Fruit fly (Drosophila melanogaster) whole organism, embryonic: ENCODE measurements around the gene CG9928.

ENCODE experiments used
- Asciz ChIP-seq: fragments of 200-800 bp; sonication (Bioruptor generic); optimal IDR thresholded peaks from 2 replicates; lab custom pipeline; 2017; ENCODE audit warnings: missing biosample characterization, mild to moderate bottlenecking, missing genetic modification characterization, missing genetic modification reagents
- CG11695 ChIP-seq: fragments of 200-800 bp; sonication (Bioruptor generic); IDR thresholded peaks from 3 replicates; pipeline ENCODE4 v1.3.6; 2022; ENCODE audit warnings: missing biosample characterization, missing genetic modification characterization
- CG12299 ChIP-seq: fragments of 200-800 bp; sonication (Bioruptor generic); optimal IDR thresholded peaks from 2 replicates; lab custom pipeline; 2018; ENCODE audit warnings: missing biosample characterization, mild to moderate bottlenecking, missing genetic modification characterization
- CG12769 ChIP-seq: fragments of 200-800 bp; sonication (Bioruptor generic); optimal IDR thresholded peaks from 2 replicates; lab custom pipeline; 2019; ENCODE audit warnings: missing biosample characterization, mild to moderate bottlenecking, missing genetic modification characterization, moderate library complexity
- CG15269 ChIP-seq: fragments of 200-800 bp; sonication (Bioruptor generic); optimal IDR thresholded peaks from 2 replicates; lab custom pipeline; 2018; ENCODE audit warnings: missing biosample characterization, mild to moderate bottlenecking, missing genetic modification characterization, moderate library complexity
- CG1647 ChIP-seq: fragments of 200-800 bp; sonication (Bioruptor generic); optimal IDR thresholded peaks from 3 replicates; lab custom pipeline; 2016; ENCODE audit warnings: missing biosample characterization, missing genetic modification characterization
- CG16813 ChIP-seq: fragments of 200-800 bp; sonication (Bioruptor generic); IDR thresholded peaks from 3 replicates; pipeline ENCODE4 v1.3.6; 2022; ENCODE audit warnings: missing biosample characterization, missing genetic modification characterization; ENCODE audit not compliant: partially characterized antibody
- CG2875 ChIP-seq: fragments of 200-800 bp; sonication (Bioruptor generic); optimal IDR thresholded peaks from 2 replicates; lab custom pipeline; 2017; ENCODE audit warnings: missing biosample characterization, mild to moderate bottlenecking, missing genetic modification characterization, missing genetic modification reagents
- CG31388 ChIP-seq: fragments of 200-800 bp; sonication (Bioruptor generic); optimal IDR thresholded peaks from 2 replicates; lab custom pipeline; 2016; ENCODE audit warnings: missing biosample characterization, missing genetic modification characterization
- CG34376 ChIP-seq: fragments of 200-800 bp; sonication (Bioruptor generic); optimal IDR thresholded peaks from 2 replicates; lab custom pipeline; 2018; ENCODE audit warnings: missing biosample characterization, mild to moderate bottlenecking, missing genetic modification characterization
- CG4282 ChIP-seq: fragments of 200-800 bp; sonication (Bioruptor generic); optimal IDR thresholded peaks from 2 replicates; lab custom pipeline; 2016; ENCODE audit warnings: missing biosample characterization, missing genetic modification characterization
- CG6175 ChIP-seq: fragments of 200-800 bp; sonication (Bioruptor generic); IDR thresholded peaks from 3 replicates; pipeline ENCODE4 v1.3.6; 2022; ENCODE audit warnings: missing biosample characterization, missing genetic modification characterization
- CG6683 ChIP-seq: fragments of 200-800 bp; sonication (Bioruptor generic); optimal IDR thresholded peaks from 2 replicates; lab custom pipeline; 2017; ENCODE audit warnings: missing biosample characterization, mild to moderate bottlenecking, missing genetic modification characterization, missing genetic modification reagents
- CG7786 ChIP-seq: fragments of 200-800 bp; sonication (Bioruptor generic); optimal IDR thresholded peaks from 2 replicates; lab custom pipeline; 2016; ENCODE audit warnings: missing biosample characterization, missing genetic modification characterization
- CG9437 ChIP-seq: fragments of 200-800 bp; sonication (Bioruptor generic); optimal IDR thresholded peaks from 2 replicates; lab custom pipeline; 2018; ENCODE audit warnings: missing biosample characterization, mild to moderate bottlenecking, missing genetic modification characterization
- CG9817 ChIP-seq: fragments of 200-800 bp; sonication (Bioruptor generic); optimal IDR thresholded peaks from 2 replicates; lab custom pipeline; 2018; ENCODE audit warnings: missing biosample characterization, mild to moderate bottlenecking, missing genetic modification characterization, moderate library complexity
- Dll ChIP-seq: fragments of 200-800 bp; sonication (Bioruptor generic); IDR thresholded peaks from 4 replicates; pipeline ENCODE4 v1.3.6; 2022; ENCODE audit warnings: missing biosample characterization, missing genetic modification characterization; ENCODE audit not compliant: partially characterized antibody
- E2f1 ChIP-seq: fragments of 200-800 bp; sonication (Bioruptor generic); IDR thresholded peaks from 2 replicates; pipeline ENCODE4 v1.3.6; 2022; ENCODE audit warnings: missing biosample characterization, missing genetic modification characterization
- ERR ChIP-seq: fragments of 200-800 bp; sonication (Bioruptor generic); optimal IDR thresholded peaks from 2 replicates; lab custom pipeline; 2016; ENCODE audit warnings: missing biosample characterization, missing genetic modification characterization
- Ets97D ChIP-seq: fragments of 200-800 bp; sonication (Bioruptor generic); optimal IDR thresholded peaks from 3 replicates; lab custom pipeline; 2016; ENCODE audit warnings: missing biosample characterization, missing genetic modification characterization
- HLH3B ChIP-seq: fragments of 200-800 bp; sonication (Bioruptor generic); IDR thresholded peaks from 2 replicates; pipeline ENCODE4 v1.3.6; 2022; ENCODE audit warnings: missing biosample characterization, missing genetic modification characterization
- Hr78 ChIP-seq, 2 experiments: fragments of 200-800 bp in 1 of 2; fragments of >200 bp in 1 of 2; sonication (Bioruptor generic) in 1 of 2; optimal IDR thresholded peaks; 2 replicates each; lab custom pipeline; 2017 to 2019; ENCODE audit warnings: missing biosample characterization in 2 of 2, missing genetic modification characterization in 2 of 2, mild to moderate bottlenecking in 1 of 2, moderate library complexity in 1 of 2
- Max ChIP-seq: fragments of 200-800 bp; sonication (Bioruptor generic); optimal IDR thresholded peaks from 2 replicates; lab custom pipeline; 2016; ENCODE audit warnings: missing biosample characterization, mild to moderate bottlenecking, missing genetic modification characterization
- Med ChIP-seq: fragments of 200-800 bp; sonication (Bioruptor generic); peaks from one replicate; lab custom pipeline; 2016; ENCODE audit warnings: missing biosample characterization, missing genetic modification characterization, mild to moderate bottlenecking, inconsistent platforms, moderate library complexity
- Myb ChIP-seq: fragments of 200-800 bp; sonication (Bioruptor generic); optimal IDR thresholded peaks from 2 replicates; lab custom pipeline; 2016; ENCODE audit warnings: missing biosample characterization, missing genetic modification characterization
- NC2β ChIP-seq: fragments of 200-800 bp; sonication (Bioruptor generic); optimal IDR thresholded peaks from 2 replicates; lab custom pipeline; 2016; ENCODE audit warnings: missing biosample characterization, missing genetic modification characterization
- Pdp1 ChIP-seq, 2 experiments: fragments of 200-800 bp; sonication (Bioruptor generic); optimal IDR thresholded peaks; 3 replicates each; lab custom pipeline; 2016; ENCODE audit warnings: missing biosample characterization in 2 of 2, missing genetic modification characterization in 2 of 2, mild to moderate bottlenecking in 1 of 2, moderate library complexity in 1 of 2
- Tbp ChIP-seq: fragments of >200 bp; optimal IDR thresholded peaks from 2 replicates; lab custom pipeline; 2018; ENCODE audit warnings: missing biosample characterization, missing genetic modification characterization
- al ChIP-seq: fragments of 200-800 bp; sonication (Bioruptor generic); IDR thresholded peaks from 2 replicates; pipeline ENCODE4 v1.3.6; 2022; ENCODE audit warnings: missing biosample characterization, missing genetic modification characterization
- btn ChIP-seq: fragments of 200-800 bp; sonication (Bioruptor generic); optimal IDR thresholded peaks from 2 replicates; lab custom pipeline; 2016; ENCODE audit warnings: missing biosample characterization, missing genetic modification characterization
- cwo ChIP-seq: fragments of 200-800 bp; sonication (Bioruptor generic); optimal IDR thresholded peaks from 3 replicates; lab custom pipeline; 2017; ENCODE audit warnings: missing biosample characterization, missing genetic modification characterization, mild to moderate bottlenecking, moderate library complexity, missing genetic modification reagents
- disco-r ChIP-seq: fragments of 200-800 bp; sonication (Bioruptor generic); optimal IDR thresholded peaks from 2 replicates; lab custom pipeline; 2016; ENCODE audit warnings: missing biosample characterization, missing genetic modification characterization
- dysf ChIP-seq: fragments of 200-800 bp; sonication (Bioruptor generic); IDR thresholded peaks from 3 replicates; pipeline ENCODE4 v1.3.6; 2022; ENCODE audit warnings: missing biosample characterization, missing genetic modification characterization
- esg ChIP-seq: fragments of 200-800 bp; sonication (Bioruptor generic); conservative IDR thresholded peaks from 2 replicates; pipeline ENCODE4 v1.3.6; 2022; ENCODE audit warnings: missing biosample characterization, missing genetic modification characterization
- fd102C ChIP-seq: fragments of 200-800 bp; sonication (Bioruptor generic); optimal IDR thresholded peaks from 2 replicates; lab custom pipeline; 2018; ENCODE audit warnings: missing biosample characterization, mild to moderate bottlenecking, missing genetic modification characterization, moderate library complexity
- her ChIP-seq: fragments of 200-800 bp; sonication (Bioruptor generic); optimal IDR thresholded peaks from 2 replicates; lab custom pipeline; 2016; ENCODE audit warnings: missing biosample characterization, missing genetic modification characterization
- lab ChIP-seq: fragments of 200-800 bp; sonication (Bioruptor generic); optimal IDR thresholded peaks from 3 replicates; lab custom pipeline; 2017; ENCODE audit warnings: missing biosample characterization, missing genetic modification characterization, mild to moderate bottlenecking, moderate library complexity, missing genetic modification reagents
- lmd ChIP-seq: fragments of 200-800 bp; sonication (Bioruptor generic); IDR thresholded peaks from 2 replicates; pipeline ENCODE4 v1.3.6; 2022; ENCODE audit warnings: missing biosample characterization, missing genetic modification characterization
- maf-S ChIP-seq: fragments of 200-800 bp; sonication (Bioruptor generic); optimal IDR thresholded peaks from 2 replicates; lab custom pipeline; 2016; ENCODE audit warnings: missing biosample characterization, missing genetic modification characterization
- mld ChIP-seq: fragments of 200-800 bp; sonication (Bioruptor generic); IDR thresholded peaks from 3 replicates; pipeline ENCODE4 v1.3.6; 2022; ENCODE audit warnings: missing biosample characterization, missing genetic modification characterization; ENCODE audit not compliant: partially characterized antibody
- onecut ChIP-seq: fragments of 200-800 bp; sonication (Bioruptor generic); IDR thresholded peaks from 2 replicates; pipeline ENCODE4 v1.3.6; 2022; ENCODE audit warnings: missing biosample characterization, missing genetic modification characterization
- sima ChIP-seq: fragments of 200-800 bp; sonication (Bioruptor generic); optimal IDR thresholded peaks from 2 replicates; lab custom pipeline; 2016; ENCODE audit warnings: missing biosample characterization, missing genetic modification characterization
- sqz ChIP-seq: fragments of 200-800 bp; sonication (Bioruptor generic); optimal IDR thresholded peaks from 3 replicates; lab custom pipeline; 2018; ENCODE audit warnings: missing biosample characterization, mild to moderate bottlenecking, missing genetic modification characterization
- sug ChIP-seq: fragments of 200-800 bp; optimal IDR thresholded peaks from 2 replicates; lab custom pipeline; 2019; ENCODE audit warnings: missing biosample characterization, mild to moderate bottlenecking, missing genetic modification characterization, moderate library complexity
- zf30C ChIP-seq: fragments of 200-800 bp; sonication (Bioruptor generic); optimal IDR thresholded peaks from 3 replicates; lab custom pipeline; 2018; ENCODE audit warnings: missing biosample characterization, mild to moderate bottlenecking, missing genetic modification characterization

CG9928 gene

DNA sequence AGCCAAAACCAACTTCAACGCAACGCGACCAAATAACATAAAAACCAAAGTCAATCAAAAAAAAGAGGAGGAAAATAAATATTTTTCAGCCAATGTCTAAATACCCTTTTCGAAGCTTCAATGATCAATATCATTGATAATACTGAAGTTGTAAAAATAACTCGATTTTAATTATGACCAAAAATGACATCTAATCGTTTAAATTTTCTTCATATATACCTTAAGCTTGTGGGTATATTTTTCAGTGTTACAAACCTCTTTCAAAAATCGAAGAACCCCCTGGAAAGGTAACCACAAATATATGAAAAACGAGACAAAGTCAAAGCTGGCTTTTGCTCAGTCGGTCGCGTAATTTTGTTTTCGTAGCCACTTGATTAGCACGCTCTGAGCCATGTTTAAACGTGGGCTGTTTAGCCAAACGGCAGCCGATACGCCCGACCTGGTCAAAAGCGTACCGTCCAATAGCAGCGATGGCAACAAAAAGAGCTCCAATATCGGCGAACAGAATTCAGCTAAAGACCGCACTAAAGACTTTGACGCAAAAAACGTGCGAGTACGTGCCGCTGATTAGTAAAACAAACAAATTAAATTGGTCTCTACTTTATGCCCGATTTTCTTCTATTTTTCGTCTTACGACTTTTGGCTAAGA, 2.5 kb upstream of the CG9928 start (continued):
- TF ChIP-seq HLH3B (GFP tag; lab: Robert Waterston, UW) (peak; percentile 76), Ets97D (GFP tag; lab: Kevin White, UChicago) (peak; percentile 19), CG11695 (GFP tag; lab: Robert Waterston, UW) (peak; percentile 86), CG1647 (peak; percentile 45), esg (GFP tag; lab: Robert Waterston, UW) (peak; percentile 79), CG9817 (peak; percentile 79), maf-S (GFP tag; lab: Kevin White, UChicago) (peak; percentile 78), Myb (GFP tag; lab: Kevin White, UChicago) (peak; percentile 59), Asciz (peak; percentile 58), al (peak; percentile 88)

- TF ChIP-seq ERR (GFP tag; lab: Kevin White, UChicago) (no peak), dysf (GFP tag; lab: Robert Waterston, UW) (no peak), Dll (no peak), CG7786 (GFP tag; lab: Kevin White, UChicago) (no peak), CG9437 (no peak), sqz (GFP tag; lab: Kevin White, UChicago) (no peak)
Measured at dm6 chr2L:13143522-13143921, 819 bp upstream of the CG9928 start, which contains the start of gene CG16978. CG16978 (minus strand) TSS chr2L:13143622.

dm6 chr2L:13140891-13141290, 1.8 kb downstream of the CG9928 start:
- peak; percentile 67 for TF ChIP-seq CG34376 (GFP tag; lab: Kevin White, UChicago)
- no peak for TF ChIP-seq NC2β (GFP tag; lab: Kevin White, UChicago)
- peak; percentile 7 for TF ChIP-seq ERR (GFP tag; lab: Kevin White, UChicago)
- TF ChIP-seq Med, result peak; percentile 61
- TF ChIP-seq disco-r (GFP tag; lab: Kevin White, UChicago), result no peak
- peak; percentile 36 for TF ChIP-seq sug
- 0 out of 3 replicates have a peak, but pooled peaks have one; percentile 22 for TF ChIP-seq CG6175 (GFP tag; lab: Robert Waterston, UW)
- peak; percentile 22 for TF ChIP-seq lab (GFP tag; lab: Kevin White, UChicago)
- peak in 1 of 2 experiments; percentile 12 for TF ChIP-seq Hr78 (GFP tag; optimal IDR thresholded peaks at IDR 0.05; lab: Kevin White, UChicago)
- TF ChIP-seq CG15269 (tag; lab: Kevin White, UChicago), result no peak
- peak in 1 of 2 experiments; percentile 69 for TF ChIP-seq Pdp1 (GFP tag; optimal IDR thresholded peaks at IDR 0.05; lab: Kevin White, UChicago)
- 0 out of 3 replicates have a peak, but pooled peaks have one; percentile 13 for TF ChIP-seq dysf (GFP tag; lab: Robert Waterston, UW)
- TF ChIP-seq, all 482 proteins: peak for 9

DNA sequence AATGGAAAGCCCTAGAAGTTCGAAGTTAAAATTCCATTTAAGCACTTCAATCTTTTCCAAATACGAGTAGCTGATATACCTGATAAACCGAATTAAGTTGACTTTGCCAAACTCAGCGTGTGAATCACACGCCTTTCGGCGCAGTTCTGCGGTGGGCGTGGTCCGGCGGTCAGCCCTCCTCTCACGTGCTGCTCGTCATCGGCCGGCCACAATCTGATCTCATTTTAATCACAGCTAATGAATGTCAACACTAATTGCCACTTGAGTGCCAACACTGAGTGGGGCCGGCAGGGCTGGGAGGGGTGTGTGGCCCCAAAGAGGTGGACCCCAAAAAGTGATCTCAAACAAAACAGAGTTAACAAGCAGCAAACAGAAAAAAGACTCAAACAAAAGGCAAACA, 6.8 kb downstream of the CG9928 start:
- TF ChIP-seq lmd (GFP tag; lab: Robert Waterston, UW) (no peak), CG31388 (GFP tag; lab: Kevin White, UChicago) (no peak), CG2875 (GFP tag; lab: Kevin White, UChicago) (no peak), al (no peak), E2f1 (GFP tag; lab: Robert Waterston, UW) (no peak), CG12769 (no peak), btn (no peak), her (GFP tag; lab: Kevin White, UChicago) (no peak), CG4282 (no peak), sima (GFP tag; lab: Kevin White, UChicago) (no peak), mld (GFP tag; lab: Robert Waterston, UW) (no peak), CG16813 (GFP tag; lab: Robert Waterston, UW) (no peak), CG6683 (no peak), cwo (GFP tag; lab: Kevin White, UChicago) (peak; percentile 51), CG9437 (no peak), CG12299 (tag; lab: Kevin White, UChicago) (no peak), Max (GFP tag; lab: Kevin White, UChicago) (no peak), zf30C (GFP tag; lab: Kevin White, UChicago) (no peak), Tbp (no peak), onecut (no peak), fd102C (no peak)
